Worm (Caenorhabditis elegans) whole organism, dauer: ENCODE data around the gene C46A5.1.

Experiments
- unc-62 ChIP-seq: sonication (generic microtip); optimal IDR thresholded peaks from 2 replicates; lab custom pipeline; 2017; ENCODE audit warnings: missing biosample characterization, missing genetic modification reagents, missing genetic modification characterization

C46A5.1 gene

ce11 chrIV:7763748-7764147 is at the start of gene C46A5.1, which contains the start of gene C46A5.6:
Gene C46A5.1, plus strand, starts transcription at chrIV:7763931.
Gene C46A5.6, minus strand, starts transcription at chrIV:7763848.
- TF ChIP-seq unc-62 (GFP tag; lab: Kevin White, UChicago): no peak

DNA sequence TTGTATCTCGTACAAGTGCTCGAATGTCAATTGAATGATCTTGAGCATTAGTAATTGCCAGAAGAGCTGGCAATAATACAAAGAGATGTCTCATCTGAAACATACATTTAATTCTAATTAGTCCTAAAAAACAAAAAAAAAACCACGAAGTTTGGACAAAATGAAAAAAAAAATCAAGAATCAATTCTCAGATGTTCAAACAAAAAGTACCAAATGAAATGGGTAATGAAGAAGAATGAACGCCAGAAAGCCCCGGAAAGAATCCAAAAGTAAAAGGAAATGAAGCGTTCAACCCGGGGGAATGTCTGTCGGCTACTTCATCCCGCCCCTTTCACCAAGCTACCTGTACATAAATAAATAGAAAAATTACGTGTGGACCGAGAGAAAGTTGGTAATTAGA is 45.8 kb upstream of the C46A5.1 start, which contains the start of gene F33D4.6:
F33D4.6 (minus strand) TSS at position 101 of the 400 bp plus-strand sequence.
- TF ChIP-seq unc-62 (GFP tag; lab: Kevin White, UChicago): no peak

- TF ChIP-seq unc-62 (GFP tag; lab: Kevin White, UChicago): no peak
These were observed 40.9 kb upstream of the C46A5.1 start, which contains the start of gene C50F7.6 for ce11 chrIV:7722806-7723205. Gene C50F7.6, minus strand, starts transcription at chrIV:7723199.

ce11 chrIV:7723555-7723954 is 40.2 kb upstream of the C46A5.1 start:
- no peak for TF ChIP-seq unc-62 (GFP tag; lab: Kevin White, UChicago)

- no peak for TF ChIP-seq unc-62 (GFP tag; lab: Kevin White, UChicago)
These were observed 38.8 kb upstream of the C46A5.1 start for ce11 chrIV:7724912-7725311.

ce11 chrIV:7726325-7726724 is 37.4 kb upstream of the C46A5.1 start, which contains the start of gene C50F7.5:
Gene C50F7.5, plus strand, starts transcription at chrIV:7726719.
- TF ChIP-seq unc-62 (GFP tag; lab: Kevin White, UChicago): no peak

DNA sequence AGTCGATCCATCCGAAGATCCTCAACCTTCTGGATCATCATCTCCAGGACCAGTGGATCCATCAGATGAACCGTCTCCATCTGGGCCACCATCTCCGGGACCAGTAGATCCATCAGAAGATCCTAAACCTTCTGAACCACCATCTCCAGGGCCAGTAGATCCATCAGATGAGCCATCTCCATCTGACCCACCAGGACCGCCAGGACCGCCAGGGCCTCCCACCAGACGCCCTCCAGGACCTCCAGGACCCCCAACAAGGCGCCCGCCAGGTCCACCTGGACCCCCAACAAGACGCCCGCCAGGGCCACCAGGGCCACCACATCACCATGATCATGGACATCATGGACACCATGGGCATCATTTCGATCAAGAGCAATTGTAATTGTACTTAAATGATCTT is 36.5 kb upstream of the C46A5.1 start:
- no peak for TF ChIP-seq unc-62 (GFP tag; lab: Kevin White, UChicago)

- TF ChIP-seq unc-62 (GFP tag; lab: Kevin White, UChicago): no peak
These were observed 35.2 kb upstream of the C46A5.1 start, which contains the start of gene sucg-1 for ce11 chrIV:7728402-7728963. Gene sucg-1, plus strand, starts transcription at chrIV:7728913.

- no peak for TF ChIP-seq unc-62 (GFP tag; lab: Kevin White, UChicago)
These were observed 31.8 kb upstream of the C46A5.1 start, which contains the start of the genes C50F7.9 and C50F7.3 for ce11 chrIV:7731960-7732359. Gene C50F7.9, minus strand, starts transcription at chrIV:7732060. Gene C50F7.3, plus strand, starts transcription at chrIV:7732329.

DNA sequence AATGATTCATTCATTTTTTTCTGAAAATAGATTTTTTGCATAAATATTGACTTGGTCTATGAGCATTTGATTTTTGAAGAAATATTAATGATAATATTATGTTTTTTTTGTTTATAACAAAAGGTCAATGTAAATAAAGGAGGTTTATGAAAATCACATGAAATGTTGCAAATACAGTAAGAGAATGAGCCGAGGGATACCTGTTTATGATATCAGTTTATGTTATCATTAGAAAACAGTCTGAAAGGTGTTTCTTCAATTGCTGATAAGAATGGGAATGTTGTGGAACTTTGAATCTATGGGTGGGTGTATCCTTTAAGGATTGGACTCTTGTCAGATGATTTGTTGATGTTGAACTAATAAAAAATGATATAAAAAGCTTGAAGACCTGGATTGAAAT is 29.6 kb upstream of the C46A5.1 start:
- no peak for TF ChIP-seq unc-62 (GFP tag; lab: Kevin White, UChicago)

DNA sequence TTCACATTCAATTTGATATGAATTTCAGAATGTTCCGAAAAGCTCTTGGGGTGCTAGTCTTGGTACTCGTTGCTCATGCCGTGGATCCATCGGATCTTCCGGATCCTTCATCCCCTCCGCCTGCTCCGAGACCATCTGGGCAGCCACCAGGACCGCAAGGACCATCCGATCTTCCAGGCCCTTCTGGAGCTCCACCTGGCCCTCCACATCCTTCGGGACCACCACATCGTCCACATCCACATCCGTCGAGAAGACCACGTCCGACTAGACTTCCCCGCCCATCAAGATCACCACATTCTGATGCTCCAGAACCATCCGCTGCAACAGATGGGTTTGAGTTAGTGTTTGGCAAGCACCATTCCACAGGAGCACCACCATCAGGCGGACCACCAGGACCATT is 29.1 kb upstream of the C46A5.1 start, which contains the start of gene clx-1:
clx-1 (plus strand) TSS at position 30 of the 400 bp plus-strand sequence.
- no peak for TF ChIP-seq unc-62 (GFP tag; lab: Kevin White, UChicago)

ce11 chrIV:7736616-7737015 is 27.1 kb upstream of the C46A5.1 start:
- TF ChIP-seq unc-62 (GFP tag; lab: Kevin White, UChicago): no peak

DNA sequence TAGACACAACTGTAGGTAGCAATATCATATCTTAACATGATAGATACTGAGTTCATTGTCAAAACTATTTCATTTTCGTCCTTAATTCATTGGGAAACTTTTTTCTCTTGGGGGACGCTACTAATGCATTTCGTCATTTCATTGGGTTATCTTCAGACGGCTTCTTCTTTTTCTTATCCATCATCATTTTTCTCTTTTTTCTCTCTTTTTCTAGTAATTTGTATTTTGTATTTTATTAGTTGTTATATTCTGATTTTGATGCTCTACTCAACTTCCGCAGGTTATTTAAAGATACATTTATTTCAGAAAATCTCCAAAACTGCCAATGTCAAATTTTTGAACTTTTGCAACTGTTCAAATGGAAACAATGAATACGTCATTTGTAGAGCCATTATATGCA is 20.2 kb upstream of the C46A5.1 start, which contains the start of gene npr-35:
npr-35 (plus strand) TSS at position 301 of the 400 bp plus-strand sequence.
- TF ChIP-seq unc-62 (GFP tag; lab: Kevin White, UChicago): no peak

- TF ChIP-seq unc-62 (GFP tag; lab: Kevin White, UChicago): no peak
These were observed 15.9 kb upstream of the C46A5.1 start, which contains the start of gene klo-1 for ce11 chrIV:7747838-7748237. Gene klo-1, minus strand, starts transcription at chrIV:7748225.

DNA sequence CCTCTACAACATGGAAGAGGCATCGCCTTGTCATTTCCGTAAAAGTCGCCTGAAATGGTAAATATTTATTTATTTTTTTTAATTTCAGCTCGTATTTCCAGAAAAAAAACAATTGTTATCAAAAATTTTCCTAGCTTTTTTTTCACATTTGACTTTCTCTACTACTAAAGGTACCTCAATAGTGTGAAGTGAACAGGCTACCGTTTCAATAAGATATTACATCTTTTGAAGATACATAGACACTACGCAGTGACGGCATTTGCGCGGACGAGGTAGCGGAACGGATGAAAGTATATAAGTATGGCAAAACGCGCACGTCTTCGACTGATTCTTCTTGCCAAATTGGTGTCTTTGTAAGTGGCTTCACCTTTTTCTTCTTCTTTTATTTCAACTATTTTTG is 10.6 kb upstream of the C46A5.1 start, which contains the start of gene col-14:
col-14 (plus strand) TSS at position 301 of the 400 bp plus-strand sequence.
- TF ChIP-seq unc-62 (GFP tag; lab: Kevin White, UChicago): no peak

- no peak for TF ChIP-seq unc-62 (GFP tag; lab: Kevin White, UChicago)
These were observed 9.6 kb upstream of the C46A5.1 start for ce11 chrIV:7754114-7754513.

- no peak for TF ChIP-seq unc-62 (GFP tag; lab: Kevin White, UChicago)
These were observed 6.5 kb upstream of the C46A5.1 start, which contains the start of gene C46A5.4 for ce11 chrIV:7757245-7757644. Gene C46A5.4, minus strand, starts transcription at chrIV:7757345.
